Worm (Caenorhabditis elegans): ENCODE measurements around the gene pitr-3.
A peak's percentile ranks its signal among the peaks of the same experiment; 100 is the strongest.

ce11 chrV:9128562-9128961 lies 12.6 kb downstream of the pitr-3 start:
- TF ChIP-seq nhr-25 (tag; optimal IDR thresholded peaks at IDR 0.05): no peak
- TF ChIP-seq ztf-11 (tag; optimal IDR thresholded peaks at IDR 0.05): no peak
- no peak for TF ChIP-seq nhr-11 (tag; optimal IDR thresholded peaks at IDR 0.05)
- TF ChIP-seq nhr-21 (tag; optimal IDR thresholded peaks at IDR 0.05): peak; percentile 75
- no peak for TF ChIP-seq elt-3 (tag; optimal IDR thresholded peaks at IDR 0.05)
- peak; percentile 34 for TF ChIP-seq nhr-6 (tag; optimal IDR thresholded peaks at IDR 0.05)
- no peak for TF ChIP-seq nhr-237 (tag; optimal IDR thresholded peaks at IDR 0.05)
- no peak for TF ChIP-seq mab-5 (tag; optimal IDR thresholded peaks at IDR 0.05)
- TF ChIP-seq lin-13 (GFP tag; optimal IDR thresholded peaks at IDR 0.05): peak; percentile 45
- peak; percentile 56 for TF ChIP-seq zag-1 (tag; optimal IDR thresholded peaks at IDR 0.05)

All from whole organism, L2 larva.